Fruit fly (Drosophila melanogaster): Measurements from ENCODE around the gene Scsalpha2.

- TF ChIP-seq scrt (GFP tag; optimal IDR thresholded peaks at IDR 0.05) (peak; percentile 3), Asciz (GFP tag; optimal IDR thresholded peaks at IDR 0.05) (no peak), CG14667 (GFP tag; IDR thresholded peaks at IDR 0.05) (no peak)
These were observed 45.7 kb upstream of the Scsalpha2 start for dm6 chr3R:19508388-19509185.

Data from whole organism, embryonic.